Fruit fly (Drosophila melanogaster): Measurements from ENCODE around the gene RagA-B.

The RagA-B gene

DNA sequence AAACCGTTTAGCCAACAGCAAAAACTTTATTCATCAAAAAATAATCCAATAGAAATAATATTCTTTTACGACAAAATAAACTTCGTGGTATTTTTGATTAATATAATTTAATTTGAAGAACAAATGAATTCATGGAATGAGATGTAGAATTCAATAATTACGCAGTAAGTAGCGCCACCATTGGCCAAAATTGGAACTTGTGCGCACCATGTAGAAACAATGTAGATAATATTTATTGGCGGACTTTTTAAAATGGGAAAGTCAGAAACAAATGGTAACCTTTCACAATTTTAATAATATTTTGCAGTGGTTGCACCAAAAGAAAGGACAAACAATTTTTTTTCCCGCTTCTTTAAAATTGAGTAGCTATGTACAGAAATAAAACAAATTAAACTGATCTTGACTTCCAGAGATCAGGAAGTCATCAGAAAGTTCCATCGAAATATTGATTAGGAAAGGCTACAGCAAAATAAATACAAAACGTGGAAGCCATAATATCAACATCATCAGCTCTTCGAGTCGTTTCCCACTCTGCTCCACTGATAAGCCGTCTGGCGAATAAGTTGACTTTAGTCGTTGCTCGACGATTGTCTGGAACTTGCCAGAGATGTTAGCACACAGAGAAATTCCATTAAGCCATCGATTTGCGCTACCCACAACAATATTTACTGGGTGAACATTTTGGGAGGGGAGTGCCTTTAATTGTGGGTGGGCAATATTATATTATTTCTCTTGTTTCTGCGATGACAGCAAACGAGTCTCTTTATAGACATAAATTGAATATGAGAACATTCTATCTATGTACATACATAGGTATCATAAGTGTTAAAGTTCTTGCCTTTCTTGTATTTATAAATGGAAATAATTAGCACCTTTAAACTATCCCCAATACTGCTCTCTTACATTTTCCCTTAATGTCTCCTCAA, 4.0 kb downstream of the RagA-B start (continued):
- TF ChIP-seq CG15514 (GFP tag; optimal IDR thresholded peaks at IDR 0.05) (no peak), wdn (GFP tag; IDR thresholded peaks at IDR 0.05) (no peak), CG3163 (GFP tag; optimal IDR thresholded peaks at IDR 0.05) (peak; percentile 95), CG9437 (GFP tag; optimal IDR thresholded peaks at IDR 0.05) (no peak), Adf1 (GFP tag; IDR thresholded peaks at IDR 0.05) (no peak), croc (GFP tag; conservative IDR thresholded peaks at IDR 0.05) (no peak), cwo (GFP tag; optimal IDR thresholded peaks at IDR 0.05) (no peak), Fer3 (tag; optimal IDR thresholded peaks at IDR 0.05) (no peak), insv (GFP tag; optimal IDR thresholded peaks at IDR 0.05) (peak in 1 of 2 experiments; percentile 3), CG9797 (GFP tag; optimal IDR thresholded peaks at IDR 0.05) (no peak), jing (GFP tag; optimal IDR thresholded peaks at IDR 0.05) (no peak), CkIIα-i1 (GFP tag; IDR thresholded peaks at IDR 0.05) (no peak), lilli (GFP tag; optimal IDR thresholded peaks at IDR 0.05) (no peak), HLH3B (GFP tag; IDR thresholded peaks at IDR 0.05) (no peak; the same call in 1 of the 2 replicates), CG17328 (GFP tag; IDR thresholded peaks at IDR 0.05) (no peak), knrl (GFP tag; IDR thresholded peaks at IDR 0.05; ENCODE audit: partially characterized antibody) (peak; percentile 63; the same call in 2 of the 3 replicates), unpg (GFP tag; optimal IDR thresholded peaks at IDR 0.05) (no peak), Sry-δ (GFP tag; optimal IDR thresholded peaks at IDR 0.05) (peak; percentile 6), NfI (GFP tag; optimal IDR thresholded peaks at IDR 0.05) (peak; percentile 24), CG4424 (GFP tag; optimal IDR thresholded peaks at IDR 0.05) (no peak), zen (tag; optimal IDR thresholded peaks at IDR 0.05) (peak; percentile 37), Bteb2 (GFP tag; optimal IDR thresholded peaks at IDR 0.05) (no peak), CG18011 (GFP tag; optimal IDR thresholded peaks at IDR 0.05) (no peak), CG11456 (GFP tag; IDR thresholded peaks at IDR 0.05) (0 out of 3 replicates have a peak, but pooled peaks have one; percentile 23), Blimp-1 (GFP tag; optimal IDR thresholded peaks at IDR 0.05) (no peak), hbn (GFP tag; IDR thresholded peaks at IDR 0.05; ENCODE audit: partially characterized antibody) (peak; percentile 24; the same call in 1 of the 2 replicates), amos (GFP tag; IDR thresholded peaks at IDR 0.05; ENCODE audit: partially characterized antibody) (peak; percentile 80), CG6791 (GFP tag; IDR thresholded peaks at IDR 0.05; ENCODE audit: partially characterized antibody) (0 out of 3 replicates have a peak, but pooled peaks have one; percentile 45), HHEX (GFP tag; optimal IDR thresholded peaks at IDR 0.05) (no peak), CG2199 (GFP tag; IDR thresholded peaks at IDR 0.05) (peak; percentile 82; the same call in 2 of the 3 replicates), bigmax (GFP tag; optimal IDR thresholded peaks at IDR 0.05) (no peak), MBD-R2 (GFP tag; IDR thresholded peaks at IDR 0.05) (no peak), fd102C (GFP tag; optimal IDR thresholded peaks at IDR 0.05) (no peak), Dbx (GFP tag; IDR thresholded peaks at IDR 0.05) (no peak), zf30C (GFP tag; optimal IDR thresholded peaks at IDR 0.05) (no peak), CG6175 (GFP tag; IDR thresholded peaks at IDR 0.05) (no peak), scrt (GFP tag; optimal IDR thresholded peaks at IDR 0.05) (no peak), ems (GFP tag; optimal IDR thresholded peaks at IDR 0.05) (peak; percentile 2), gfzf (GFP tag; optimal IDR thresholded peaks at IDR 0.05) (no peak), sr (GFP tag; IDR thresholded peaks at IDR 0.05) (no peak), Atf-2 (GFP tag; optimal IDR thresholded peaks at IDR 0.05) (peak; percentile 14), tgo (GFP tag; IDR thresholded peaks at IDR 0.05) (peak; percentile 28; the same call in 1 of the 3 replicates), Fer1 (GFP tag; optimal IDR thresholded peaks at IDR 0.05) (no peak), CG7556 (GFP tag; optimal IDR thresholded peaks at IDR 0.05) (no peak), Hr3 (GFP tag; optimal IDR thresholded peaks at IDR 0.05) (no peak), pnt (GFP tag; optimal IDR thresholded peaks at IDR 0.05) (peak; percentile 10), mirr (GFP tag; optimal IDR thresholded peaks at IDR 0.05) (peak; percentile 10), CG17802 (tag; optimal IDR thresholded peaks at IDR 0.05) (no peak)
